Fruit fly (Drosophila melanogaster) whole organism, prepupa: Measurements from ENCODE around the gene ssp6.

Source experiments
- CG34406 ChIP-seq: fragments of 200-800 bp; sonication (Bioruptor generic); optimal IDR thresholded peaks from 3 replicates; lab custom pipeline; 2016; ENCODE audit warnings: missing biosample characterization, missing genetic modification characterization
- CG6792 ChIP-seq: fragments of 200-800 bp; sonication (Bioruptor generic); optimal IDR thresholded peaks from 3 replicates; lab custom pipeline; 2016; ENCODE audit warnings: missing biosample characterization, missing genetic modification characterization
- CG6854 ChIP-seq: fragments of 200-800 bp; sonication (Bioruptor generic); optimal IDR thresholded peaks from 2 replicates; lab custom pipeline; 2017; ENCODE audit warnings: missing biosample characterization, mild to moderate bottlenecking, missing genetic modification characterization
- CG9139 ChIP-seq: fragments of 200-800 bp; sonication (Bioruptor generic); optimal IDR thresholded peaks from 3 replicates; lab custom pipeline; 2017; ENCODE audit warnings: missing biosample characterization, mild to moderate bottlenecking, missing genetic modification characterization
- Eip78C ChIP-seq: fragments of 200-800 bp; sonication (Bioruptor generic); peaks from one replicate; lab custom pipeline; 2016; ENCODE audit warnings: missing biosample characterization, missing genetic modification characterization
- Eip93F ChIP-seq: fragments of 200-800 bp; sonication (Bioruptor generic); optimal IDR thresholded peaks from 2 replicates; lab custom pipeline; 2016; ENCODE audit warnings: missing biosample characterization, mild to moderate bottlenecking, missing genetic modification characterization
- Smox ChIP-seq: fragments of 200-800 bp; sonication (Bioruptor generic); optimal IDR thresholded peaks from 3 replicates; lab custom pipeline; 2016; ENCODE audit warnings: missing biosample characterization, missing genetic modification characterization
- dac ChIP-seq: fragments of 200-800 bp; sonication (Bioruptor generic); optimal IDR thresholded peaks from 2 replicates; lab custom pipeline; 2017; ENCODE audit warnings: missing biosample characterization, mild to moderate bottlenecking, missing genetic modification characterization
- dsx ChIP-seq: fragments of 200-800 bp; optimal IDR thresholded peaks from 3 replicates; lab custom pipeline; 2019; ENCODE audit warnings: missing biosample characterization, mild to moderate bottlenecking, missing genetic modification characterization, moderate library complexity; ENCODE audit not compliant: poor library complexity, severe bottlenecking
- spab ChIP-seq: fragments of 200-800 bp; sonication (Bioruptor generic); optimal IDR thresholded peaks from 2 replicates; lab custom pipeline; 2017; ENCODE audit warnings: missing biosample characterization, mild to moderate bottlenecking, missing genetic modification characterization, missing genetic modification reagents
- svp ChIP-seq: fragments of 200-800 bp; sonication (Bioruptor generic); peaks from one replicate; lab custom pipeline; 2016; ENCODE audit warnings: missing biosample characterization, missing genetic modification characterization

DNA sequence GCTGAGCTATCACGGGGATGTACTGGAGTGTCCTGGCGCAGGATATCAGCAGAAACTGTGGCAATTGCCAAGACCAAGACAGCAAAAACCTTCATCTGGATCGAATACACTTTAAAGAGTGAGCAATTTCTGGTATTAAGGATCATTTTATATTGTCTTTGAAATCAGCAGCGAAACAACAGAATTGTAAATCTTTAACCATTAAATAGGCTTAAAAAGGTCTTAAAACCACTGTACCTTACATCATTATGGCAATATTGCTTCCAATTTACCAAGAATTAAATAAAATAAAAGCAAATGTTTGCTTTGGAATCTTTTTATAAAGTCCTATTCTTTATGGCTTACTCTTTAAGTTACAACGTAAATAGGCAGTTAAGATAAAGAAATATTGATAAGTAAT, 42.0 kb upstream of the ssp6 start, which contains the start of gene CG10477:
- no peak for TF ChIP-seq dsx (GFP tag; lab: Kevin White, UChicago)
- TF ChIP-seq spab (GFP tag; lab: Kevin White, UChicago): no peak
- no peak for TF ChIP-seq Eip93F (GFP tag; lab: Kevin White, UChicago)
- no peak for TF ChIP-seq Eip78C (GFP tag; lab: Kevin White, UChicago)
- TF ChIP-seq Smox (GFP tag; lab: Kevin White, UChicago): no peak
- TF ChIP-seq CG9139 (GFP tag; lab: Kevin White, UChicago): no peak
- TF ChIP-seq svp: no peak
- no peak for TF ChIP-seq dac (GFP tag; lab: Kevin White, UChicago)
- no peak for TF ChIP-seq CG34406
- TF ChIP-seq CG6854: no peak
- TF ChIP-seq CG6792 (GFP tag; lab: Kevin White, UChicago): no peak
